Fruit fly (Drosophila melanogaster): ENCODE data around the gene CG12084.

dm6 chr3L:1457281-1457680, 39.2 kb downstream of the CG12084 start:
- TF ChIP-seq fd59A (GFP tag; optimal IDR thresholded peaks at IDR 0.05) (no peak), dsx (GFP tag; optimal IDR thresholded peaks at IDR 0.05; ENCODE audit: poor library complexity, severe bottlenecking) (no peak), CG8632 (GFP tag; optimal IDR thresholded peaks at IDR 0.05) (peak; percentile 34), CG4318 (GFP tag; optimal IDR thresholded peaks at IDR 0.05) (no peak), topi (GFP tag; optimal IDR thresholded peaks at IDR 0.05) (peak; percentile 59), Eip78C (GFP tag) (peak; percentile 89), CG16779 (tag; optimal IDR thresholded peaks at IDR 0.05) (no peak)

Measured in whole organism, prepupa.